Fruit fly (Drosophila melanogaster) whole organism, embryonic: Measurements from ENCODE around the gene Antp.

Experiments
- CG17328 ChIP-seq: fragments of 200-800 bp; sonication (Bioruptor generic); IDR thresholded peaks from 2 replicates; pipeline ENCODE4 v1.3.6; 2022; ENCODE audit warnings: missing biosample characterization, missing genetic modification characterization
- CG32532 ChIP-seq: fragments of 200-800 bp; sonication (Bioruptor generic); IDR thresholded peaks from 2 replicates; pipeline ENCODE4 v1.3.6; 2022; ENCODE audit warnings: missing biosample characterization, missing genetic modification characterization
- CG6791 ChIP-seq: fragments of 200-800 bp; sonication (Bioruptor generic); IDR thresholded peaks from 3 replicates; pipeline ENCODE4 v1.3.6; 2022; ENCODE audit warnings: missing biosample characterization, missing genetic modification characterization; ENCODE audit not compliant: partially characterized antibody
- Dref ChIP-seq: fragments of 200-800 bp; sonication (Bioruptor generic); IDR thresholded peaks from 2 replicates; pipeline ENCODE4 v1.3.6; 2022; ENCODE audit warnings: missing biosample characterization, missing genetic modification characterization
- Hr39 ChIP-seq: fragments of >200 bp; optimal IDR thresholded peaks from 2 replicates; lab custom pipeline; 2017
- Oli ChIP-seq: fragments of 200-800 bp; sonication (Bioruptor generic); optimal IDR thresholded peaks from 2 replicates; lab custom pipeline; 2018; ENCODE audit warnings: missing biosample characterization, mild to moderate bottlenecking, missing genetic modification characterization, moderate library complexity
- Side ChIP-seq: fragments of 200-800 bp; sonication (Bioruptor generic); optimal IDR thresholded peaks from 2 replicates; lab custom pipeline; 2016; ENCODE audit warnings: missing biosample characterization, missing genetic modification characterization
- disco-r ChIP-seq: fragments of 200-800 bp; sonication (Bioruptor generic); optimal IDR thresholded peaks from 2 replicates; lab custom pipeline; 2016; ENCODE audit warnings: missing biosample characterization, missing genetic modification characterization
- h ChIP-seq: fragments of >200 bp; optimal IDR thresholded peaks from 2 replicates; lab custom pipeline; 2017

DNA sequence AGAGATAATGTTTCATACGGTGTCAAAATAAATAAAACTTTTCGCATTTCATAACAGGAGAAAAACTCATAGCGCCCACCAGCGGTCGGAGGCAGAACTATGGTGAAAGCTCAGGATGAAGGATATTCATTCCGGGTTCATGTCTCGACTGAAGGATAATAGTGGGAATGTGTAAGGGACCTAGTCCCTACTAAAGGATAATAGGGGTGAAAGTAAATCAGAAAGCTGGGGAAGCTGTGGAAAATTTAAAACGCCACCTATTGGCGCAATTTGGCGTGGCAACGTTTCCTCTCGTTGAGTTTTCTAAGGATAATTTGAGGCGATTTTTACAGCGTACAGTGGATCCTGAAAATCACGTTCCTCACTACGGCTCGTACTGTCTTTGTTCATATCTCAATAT, 25.7 kb downstream of the Antp start:
- no peak for TF ChIP-seq Dref (GFP tag; lab: Robert Waterston, UW)
- no peak for TF ChIP-seq disco-r (GFP tag; lab: Kevin White, UChicago)
- no peak for TF ChIP-seq Oli
- no peak for TF ChIP-seq h (lab: Kevin White, UChicago)
- no peak for TF ChIP-seq CG6791 (GFP tag; lab: Robert Waterston, UW)
- TF ChIP-seq Side, result peak; percentile 1
- 0 out of 2 replicates have a peak, but pooled peaks have one; percentile 40 for TF ChIP-seq CG32532 (GFP tag; lab: Robert Waterston, UW)
- TF ChIP-seq CG17328, result no peak
- TF ChIP-seq Hr39 (lab: Kevin White, UChicago), result no peak
